Fruit fly (Drosophila melanogaster): ENCODE data around the gene CG18858.
A peak's percentile ranks its signal among the peaks of the same experiment; 100 is the strongest.

Gene CG18858

dm6 chr2L:20434779-20435178, 24.1 kb downstream of the CG18858 start:
- no peak for TF ChIP-seq fd59A (GFP tag; optimal IDR thresholded peaks at IDR 0.05)
- no peak for TF ChIP-seq CG11902 (GFP tag; optimal IDR thresholded peaks at IDR 0.05)
- no peak for TF ChIP-seq CG9139 (GFP tag; optimal IDR thresholded peaks at IDR 0.05)
- no peak for TF ChIP-seq Blimp-1 (GFP tag; optimal IDR thresholded peaks at IDR 0.05)
- TF ChIP-seq Hr39 (GFP tag; optimal IDR thresholded peaks at IDR 0.05), result no peak
- no peak for TF ChIP-seq CG3919 (GFP tag; optimal IDR thresholded peaks at IDR 0.05)
- no peak for TF ChIP-seq achi (GFP tag; optimal IDR thresholded peaks at IDR 0.05)
- TF ChIP-seq Sox14 (GFP tag; optimal IDR thresholded peaks at IDR 0.05), result no peak
- TF ChIP-seq topi (GFP tag; optimal IDR thresholded peaks at IDR 0.05), result no peak
- TF ChIP-seq fd85E (GFP tag; optimal IDR thresholded peaks at IDR 0.05), result no peak
- TF ChIP-seq ss (GFP tag; optimal IDR thresholded peaks at IDR 0.05), result peak in 1 of 2 experiments; percentile 49
- TF ChIP-seq fkh (GFP tag; optimal IDR thresholded peaks at IDR 0.05), result peak; percentile 14
- no peak for TF ChIP-seq Hr38 (GFP tag; optimal IDR thresholded peaks at IDR 0.05)
- TF ChIP-seq eg (GFP tag; IDR thresholded peaks at IDR 0.05), result peak; percentile 21; the same call in 1 of the 3 replicates
- no peak for TF ChIP-seq acj6 (GFP tag; optimal IDR thresholded peaks at IDR 0.05)
- TF ChIP-seq CG6276 (GFP tag; optimal IDR thresholded peaks at IDR 0.05), result no peak
- no peak for TF ChIP-seq svp (GFP tag)
- 0 out of 3 replicates have a peak, but pooled peaks have one; percentile 27 for TF ChIP-seq CG6163 (GFP tag; IDR thresholded peaks at IDR 0.05)
- no peak for TF ChIP-seq CG15336 (GFP tag; IDR thresholded peaks at IDR 0.05)
- TF ChIP-seq CG11294 (GFP tag; IDR thresholded peaks at IDR 0.05), result no peak
- TF ChIP-seq OdsH (GFP tag; optimal IDR thresholded peaks at IDR 0.05), result no peak
- TF ChIP-seq CG3032 (tag; optimal IDR thresholded peaks at IDR 0.05), result no peak
- no peak for TF ChIP-seq dac (GFP tag; optimal IDR thresholded peaks at IDR 0.05)
- TF ChIP-seq esn (GFP tag; optimal IDR thresholded peaks at IDR 0.05), result no peak

DNA sequence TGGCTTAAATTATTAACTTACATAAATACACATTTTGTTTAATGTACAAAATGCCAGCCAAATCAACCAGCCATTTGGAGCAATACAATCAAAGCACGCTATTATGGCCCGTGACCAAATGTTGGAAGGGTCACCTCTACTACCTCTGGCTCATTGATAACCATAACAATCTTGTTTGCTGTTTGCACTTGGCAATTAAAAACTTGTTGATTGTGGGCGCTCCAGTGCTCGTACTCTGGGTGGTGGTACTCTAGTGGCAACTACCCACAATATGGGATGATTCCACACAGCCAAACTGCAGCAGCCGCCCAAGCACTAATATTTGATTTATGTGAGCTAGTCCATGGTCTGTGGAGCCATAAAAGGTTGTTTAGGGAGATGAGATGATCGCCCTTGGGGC, 27.7 kb downstream of the CG18858 start:
- TF ChIP-seq Lpt (GFP tag; optimal IDR thresholded peaks at IDR 0.05) (no peak), fkh (GFP tag; optimal IDR thresholded peaks at IDR 0.05) (peak; percentile 62), Eip93F (GFP tag; optimal IDR thresholded peaks at IDR 0.05) (no peak)

DNA sequence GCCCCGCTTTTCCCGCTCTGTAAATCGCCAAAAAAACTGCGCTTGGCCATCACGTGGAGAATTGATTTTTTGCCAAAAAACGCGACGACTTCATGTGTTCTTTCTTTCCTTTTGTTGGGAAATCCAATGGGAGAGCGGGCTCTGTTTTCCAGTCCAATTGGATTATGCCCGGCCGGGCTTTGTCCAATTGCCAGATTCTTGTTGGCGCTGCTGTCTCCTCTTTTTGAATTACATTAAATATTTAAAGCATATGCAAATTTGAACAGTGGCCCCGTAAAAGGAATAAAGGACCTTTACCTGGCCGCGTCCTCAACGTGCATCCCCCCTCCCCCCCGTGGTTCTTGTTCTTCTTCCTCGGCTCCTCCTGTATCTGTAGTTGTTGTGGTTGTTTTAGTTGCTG, 29.4 kb downstream of the CG18858 start:
- TF ChIP-seq dsx (GFP tag; optimal IDR thresholded peaks at IDR 0.05; ENCODE audit: poor library complexity, severe bottlenecking) (no peak), spab (GFP tag; optimal IDR thresholded peaks at IDR 0.05) (no peak), ss (GFP tag; optimal IDR thresholded peaks at IDR 0.05) (no peak), topi (GFP tag; optimal IDR thresholded peaks at IDR 0.05) (no peak), Eip78C (GFP tag) (no peak), Ets96B (tag; optimal IDR thresholded peaks at IDR 0.05) (no peak), CG11294 (GFP tag; IDR thresholded peaks at IDR 0.05) (no peak), CG8632 (GFP tag; optimal IDR thresholded peaks at IDR 0.05) (no peak), Blimp-1 (GFP tag; optimal IDR thresholded peaks at IDR 0.05) (no peak), CG34406 (GFP tag; optimal IDR thresholded peaks at IDR 0.05) (no peak), CG16779 (tag; optimal IDR thresholded peaks at IDR 0.05) (no peak), Hr38 (GFP tag; optimal IDR thresholded peaks at IDR 0.05) (no peak), Hr39 (GFP tag; optimal IDR thresholded peaks at IDR 0.05) (no peak), CG9139 (GFP tag; optimal IDR thresholded peaks at IDR 0.05) (no peak), lz (GFP tag; optimal IDR thresholded peaks at IDR 0.05) (no peak), CG6276 (GFP tag; optimal IDR thresholded peaks at IDR 0.05) (no peak), CG4318 (GFP tag; optimal IDR thresholded peaks at IDR 0.05) (no peak), CG6854 (GFP tag; optimal IDR thresholded peaks at IDR 0.05) (no peak), CG6808 (GFP tag; optimal IDR thresholded peaks at IDR 0.05) (no peak), CG31627 (GFP tag; optimal IDR thresholded peaks at IDR 0.05) (no peak)

Data from whole organism, prepupa.